Worm (Caenorhabditis elegans) whole organism, L4 larva: ENCODE results near the gene htp-2.
A peak's percentile ranks its signal among the peaks of the same experiment; 100 is the strongest.

Experiments used
- egl-43 ChIP-seq: fragments of 200-800 bp; sonication (Bioruptor generic); IDR thresholded peaks from 2 replicates; pipeline ENCODE4 v1.3.6; 2022; ENCODE audit warnings: missing genetic modification reagents, missing genetic modification characterization, missing compliant biosample characterization
- hmg-1.1 ChIP-seq: fragments of 200-800 bp; sonication (Bioruptor generic); IDR thresholded peaks from 2 replicates; pipeline ENCODE4 v1.3.6; 2022; ENCODE audit warnings: missing genetic modification reagents, missing genetic modification characterization, missing compliant biosample characterization
- ztf-11 ChIP-seq: fragments of 150-350 bp; optimal IDR thresholded peaks from 2 replicates; lab custom pipeline; 2014; ENCODE audit warnings: missing biosample characterization, missing genetic modification characterization

- TF ChIP-seq egl-43 (GFP tag; lab: Robert Waterston, UW) (no peak), hmg-1.1 (GFP tag; lab: Robert Waterston, UW) (peak; percentile 40; the same call in 1 of the 2 replicates), ztf-11 (tag; lab: Kevin White, UChicago) (no peak)
Measured at ce11 chrIV:6376473-6377115, 42.7 kb upstream of the htp-2 start, which contains the start of the genes hrpf-2 and bli-6.
